Worm (Caenorhabditis elegans) whole organism, L1 larva: ENCODE data around the gene F47G9.4.

Source experiments
- aha-1 ChIP-seq: fragments of 150-350 bp; optimal IDR thresholded peaks from 2 replicates; lab custom pipeline; 2014; ENCODE audit warnings: missing biosample characterization, missing genetic modification characterization
- fos-1 ChIP-seq: fragments of 150-350 bp; optimal IDR thresholded peaks from 2 replicates; lab custom pipeline; 2014; ENCODE audit warnings: missing biosample characterization, missing genetic modification characterization
- lin-13 ChIP-seq: fragments of 150-350 bp; optimal IDR thresholded peaks from 2 replicates; lab custom pipeline; 2014; ENCODE audit warnings: missing biosample characterization, missing genetic modification reagents, missing genetic modification characterization
- lsy-2 ChIP-seq, 2 experiments: fragments of 150-350 bp; optimal IDR thresholded peaks; 2 replicates each; lab custom pipeline; 2014; ENCODE audit warnings: missing biosample characterization in 2 of 2, missing genetic modification characterization in 2 of 2
- mab-9 ChIP-seq: fragments of 200-800 bp; sonication (Bioruptor generic); IDR thresholded peaks from 2 replicates; pipeline ENCODE4 v1.3.6; 2022; ENCODE audit warnings: missing genetic modification reagents, missing genetic modification characterization, missing compliant biosample characterization
- nhr-12 ChIP-seq: sonication (generic microtip); optimal IDR thresholded peaks from 2 replicates; lab custom pipeline; 2017; ENCODE audit warnings: missing biosample characterization, missing genetic modification characterization

ce11 chrV:11311013-11311472 is 10.6 kb downstream of the F47G9.4 start, which contains the start of gene T03F7.7:
- TF ChIP-seq lsy-2 (tag; optimal IDR thresholded peaks at IDR 0.05; lab: Kevin White, UChicago) (no peak), aha-1 (no peak), lin-13 (GFP tag; lab: Kevin White, UChicago) (no peak), fos-1 (tag; lab: Kevin White, UChicago) (no peak), nhr-12 (tag; lab: Kevin White, UChicago) (no peak), mab-9 (no peak)
